Worm (Caenorhabditis elegans): ENCODE data around the gene F23H12.3.

Gene F23H12.3

DNA sequence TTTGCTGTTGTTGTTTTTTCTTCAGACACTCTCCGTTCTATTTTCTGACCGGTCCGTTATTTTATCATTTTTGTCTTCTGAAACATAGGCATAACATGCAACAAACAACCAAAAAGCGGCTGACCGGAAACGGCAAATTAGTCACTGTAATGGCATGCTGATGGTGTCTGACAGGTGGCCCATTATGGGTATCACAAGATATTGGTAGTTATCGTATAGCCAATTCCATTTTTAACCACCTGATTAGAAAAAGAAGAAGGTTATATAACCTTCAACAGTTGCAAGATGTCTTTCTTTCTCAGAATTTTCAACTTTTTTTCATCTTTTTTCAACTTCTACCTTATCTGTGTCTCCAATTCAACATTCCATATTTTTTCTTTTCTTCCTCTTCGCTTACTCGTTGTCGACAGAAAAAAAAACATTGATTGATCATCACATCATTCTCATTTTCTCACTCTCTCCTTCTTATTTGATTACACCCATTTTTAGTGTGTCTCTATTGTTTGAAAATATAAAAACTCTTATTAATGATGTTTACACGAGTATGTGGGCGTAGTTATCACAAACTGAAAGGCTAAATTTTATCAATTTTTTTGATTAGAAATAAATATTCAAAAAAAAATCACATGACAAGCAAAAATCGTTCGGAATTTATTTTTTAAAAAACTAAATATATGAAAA lies 44.0 kb upstream of the F23H12.3 start:
- TF ChIP-seq lin-1 (GFP tag; IDR thresholded peaks at IDR 0.05) = no peak
- TF ChIP-seq D1046.2 (GFP tag; IDR thresholded peaks at IDR 0.05) = no peak
- no peak for TF ChIP-seq daf-16 (GFP tag; optimal IDR thresholded peaks at IDR 0.05)
- peak; percentile 90 for TF ChIP-seq daf-16 (tag; optimal IDR thresholded peaks at IDR 0.05)
- TF ChIP-seq unc-62 (GFP tag; optimal IDR thresholded peaks at IDR 0.05 in 1 of 2) = peak in 1 of 2 experiments; percentile 85
- TF ChIP-seq unc-62 (tag; optimal IDR thresholded peaks at IDR 0.05) = no peak
- TF ChIP-seq zag-1 (tag; optimal IDR thresholded peaks at IDR 0.05) = no peak
- peak; percentile 32 for TF ChIP-seq mep-1 (tag; optimal IDR thresholded peaks at IDR 0.05)
- no peak for TF ChIP-seq madf-5 (GFP tag; IDR thresholded peaks at IDR 0.05)
- peak; percentile 53 for TF ChIP-seq pqm-1 (tag; optimal IDR thresholded peaks at IDR 0.05)
- no peak for TF ChIP-seq Y5F2A.4 (GFP tag; optimal IDR thresholded peaks at IDR 0.05)
- TF ChIP-seq hif-1 (tag; optimal IDR thresholded peaks at IDR 0.05) = no peak
- no peak for TF ChIP-seq F26F4.8 (GFP tag; conservative IDR thresholded peaks at IDR 0.05)
- peak; percentile 70 for TF ChIP-seq dve-1 (tag; optimal IDR thresholded peaks at IDR 0.05; ENCODE audit: insufficient read depth)
- TF ChIP-seq F49E8.2 (tag; optimal IDR thresholded peaks at IDR 0.05; ENCODE audit: borderline replicate concordance) = no peak
- no peak for TF ChIP-seq ceh-28 (tag; optimal IDR thresholded peaks at IDR 0.05)
- peak; percentile 48 for TF ChIP-seq nhr-28 (tag; optimal IDR thresholded peaks at IDR 0.05)
- TF ChIP-seq lin-39 (tag; optimal IDR thresholded peaks at IDR 0.05) = no peak
- TF ChIP-seq lir-3 (tag; optimal IDR thresholded peaks at IDR 0.05) = no peak
- peak; percentile 64 for TF ChIP-seq cey-2 (tag; optimal IDR thresholded peaks at IDR 0.05; ENCODE audit: borderline replicate concordance, insufficient read depth)
- TF ChIP-seq F10B5.3 (tag; optimal IDR thresholded peaks at IDR 0.05) = no peak
- no peak for TF ChIP-seq fos-1 (tag; optimal IDR thresholded peaks at IDR 0.05)
- TF ChIP-seq hlh-30 (tag; optimal IDR thresholded peaks at IDR 0.05; ENCODE audit: insufficient read depth) = peak; percentile 53
- no peak for TF ChIP-seq jun-1 (tag; optimal IDR thresholded peaks at IDR 0.05)
- TF ChIP-seq nhr-6 (tag; optimal IDR thresholded peaks at IDR 0.05) = peak; percentile 64
- peak in 1 of 2 experiments; percentile 31 for TF ChIP-seq lsy-2 (tag; optimal IDR thresholded peaks at IDR 0.05)

ce11 chrV:12301985-12302591 lies 42.9 kb upstream of the F23H12.3 start, which contains the start of the genes frm-7 and F55C5.17:
Gene frm-7 (plus strand): TSS chrV:12302484.
Gene F55C5.17 (plus strand): TSS chrV:12302541.
- TF ChIP-seq dmd-8 (GFP tag; IDR thresholded peaks at IDR 0.05) (no peak), hlh-30 (tag; optimal IDR thresholded peaks at IDR 0.05; ENCODE audit: insufficient read depth) (peak; percentile 84), ceh-82 (tag; optimal IDR thresholded peaks at IDR 0.05) (no peak), mdt-29 (GFP tag; IDR thresholded peaks at IDR 0.05) (peak; percentile 64), daf-16 (GFP tag; optimal IDR thresholded peaks at IDR 0.05) (no peak), daf-16 (tag; optimal IDR thresholded peaks at IDR 0.05) (peak; percentile 50), lin-15B (tag; optimal IDR thresholded peaks at IDR 0.05) (no peak), ceh-20 (GFP tag; IDR thresholded peaks at IDR 0.05) (no peak), zfp-3 (GFP tag; conservative IDR thresholded peaks at IDR 0.05) (no peak), php-3 (GFP tag; IDR thresholded peaks at IDR 0.05) (peak; percentile 64; the same call in 1 of the 2 replicates), nhr-10 (tag; optimal IDR thresholded peaks at IDR 0.05) (no peak), rbr-2 (tag; optimal IDR thresholded peaks at IDR 0.05) (no peak), ZK337.2 (GFP tag; IDR thresholded peaks at IDR 0.05) (no peak), unc-39 (tag; optimal IDR thresholded peaks at IDR 0.05) (no peak), lin-29 (GFP tag; IDR thresholded peaks at IDR 0.05) (no peak), hmg-1.1 (GFP tag; IDR thresholded peaks at IDR 0.05) (no peak), egl-27 (tag; optimal IDR thresholded peaks at IDR 0.05) (no peak), mxl-2 (GFP tag; conservative IDR thresholded peaks at IDR 0.05) (no peak), pqm-1 (tag; optimal IDR thresholded peaks at IDR 0.05) (peak; percentile 47), mxl-3 (GFP tag; optimal IDR thresholded peaks at IDR 0.05) (no peak), nhr-28 (tag; optimal IDR thresholded peaks at IDR 0.05) (peak; percentile 19), lin-39 (tag; optimal IDR thresholded peaks at IDR 0.05) (no peak), tra-1 (GFP tag; IDR thresholded peaks at IDR 0.05) (no peak), nhr-111 (GFP tag; optimal IDR thresholded peaks at IDR 0.05) (no peak), daf-12 (tag; optimal IDR thresholded peaks at IDR 0.05) (no peak), spr-1 (tag; optimal IDR thresholded peaks at IDR 0.05) (no peak), Y48G9A.11 (GFP tag; IDR thresholded peaks at IDR 0.05) (no peak), nhr-237 (tag; optimal IDR thresholded peaks at IDR 0.05) (no peak)
